Worm (Caenorhabditis elegans) whole organism, late embryonic: Measurements from ENCODE around the gene fkh-7.

Experiments used
- ama-1 ChIP-seq: fragments of 150-350 bp; optimal IDR thresholded peaks from 2 replicates; lab custom pipeline; 2014
- ceh-14 ChIP-seq: sonication (generic microtip); optimal IDR thresholded peaks from 2 replicates; lab custom pipeline; 2016; ENCODE audit warnings: missing genotype, missing genetic modification characterization, missing compliant biosample characterization
- fax-1 ChIP-seq: sonication (generic microtip); optimal IDR thresholded peaks from 2 replicates; lab custom pipeline; 2016; ENCODE audit warnings: missing genotype, missing genetic modification characterization, missing compliant biosample characterization
- nfya-1 ChIP-seq: sonication (generic microtip); optimal IDR thresholded peaks from 2 replicates; lab custom pipeline; 2017; ENCODE audit warnings: missing genetic modification characterization, mild to moderate bottlenecking, missing compliant biosample characterization, antibody characterized with exemption, moderate library complexity
- pha-4 ChIP-seq: fragments of 150-350 bp; optimal IDR thresholded peaks from 2 replicates; lab custom pipeline; 2018; ENCODE audit warnings: missing biosample characterization, missing genetic modification reagents, missing genetic modification characterization
- syd-9 ChIP-seq: sonication (generic microtip); optimal IDR thresholded peaks from 2 replicates; lab custom pipeline; 2016; ENCODE audit warnings: mild to moderate bottlenecking, missing genetic modification characterization, moderate library complexity, missing compliant biosample characterization

DNA sequence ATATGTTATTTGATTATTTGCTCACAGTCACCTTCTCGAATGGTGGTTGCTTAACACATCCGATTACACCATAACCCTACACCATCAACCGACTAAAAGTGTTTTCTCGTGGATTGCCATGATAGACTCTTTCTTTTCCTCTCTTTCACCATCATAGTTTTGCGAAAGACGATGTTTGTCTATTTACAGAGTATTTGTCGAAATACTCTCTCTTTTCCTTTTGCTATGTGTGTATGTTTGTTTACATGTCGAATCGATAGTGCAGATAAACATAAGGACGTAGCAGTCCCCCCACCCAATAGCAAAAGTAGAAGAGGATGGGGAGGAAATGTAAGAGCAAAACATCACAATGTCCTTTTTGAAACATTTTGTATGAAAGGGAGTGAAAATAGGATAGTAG lies 18.8 kb downstream of the fkh-7 start:
- no peak for TF ChIP-seq nfya-1 (tag; lab: Kevin White, UChicago)
- no peak for TF ChIP-seq pha-4
- no peak for TF ChIP-seq fax-1 (tag; lab: Kevin White, UChicago)
- no peak for TF ChIP-seq ama-1 (lab: Kevin White, UChicago)
- TF ChIP-seq syd-9 = no peak
- TF ChIP-seq ceh-14 (tag; lab: Kevin White, UChicago) = no peak
